Fruit fly (Drosophila melanogaster): ENCODE measurements around the gene CG43089.

CG43089 gene

DNA sequence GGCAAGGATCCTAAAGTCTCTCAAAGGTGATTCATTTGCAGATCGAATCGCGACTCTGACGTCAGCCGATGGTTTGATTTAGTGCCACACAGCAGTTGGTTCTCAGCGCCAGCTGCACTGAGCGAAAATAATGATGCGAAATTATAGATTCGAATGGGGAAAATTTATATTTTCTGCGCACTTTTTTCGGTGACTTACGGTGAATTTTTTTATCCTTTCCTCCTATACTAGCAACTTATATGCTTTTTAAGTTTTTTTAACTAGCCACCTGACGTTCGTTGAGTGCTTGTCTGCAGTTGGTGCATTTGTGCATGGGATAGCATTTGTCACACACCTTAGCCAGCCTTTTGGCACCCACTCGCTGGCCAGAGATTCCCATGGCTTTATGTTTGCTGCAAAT, 27.6 kb upstream of the CG43089 start (continued):
- TF ChIP-seq CG1621 (tag; optimal IDR thresholded peaks at IDR 0.05) (no peak), CG16779 (tag; optimal IDR thresholded peaks at IDR 0.05) (no peak), Eip78C (GFP tag) (peak; percentile 17), Blimp-1 (GFP tag; optimal IDR thresholded peaks at IDR 0.05) (no peak), Eip75B (GFP tag; optimal IDR thresholded peaks at IDR 0.05) (no peak), acj6 (GFP tag; optimal IDR thresholded peaks at IDR 0.05) (peak; percentile 6), lz (GFP tag; optimal IDR thresholded peaks at IDR 0.05) (peak; percentile 22), cyc (GFP tag; optimal IDR thresholded peaks at IDR 0.05) (no peak), dac (GFP tag; optimal IDR thresholded peaks at IDR 0.05) (no peak), OdsH (GFP tag; optimal IDR thresholded peaks at IDR 0.05) (peak; percentile 12), CG11902 (GFP tag; optimal IDR thresholded peaks at IDR 0.05) (no peak), topi (GFP tag; optimal IDR thresholded peaks at IDR 0.05) (peak; percentile 24), CG8119 (GFP tag; IDR thresholded peaks at IDR 0.05) (no peak), CG6854 (GFP tag; optimal IDR thresholded peaks at IDR 0.05) (no peak), Eip93F (GFP tag; optimal IDR thresholded peaks at IDR 0.05) (no peak), CG11762 (GFP tag; optimal IDR thresholded peaks at IDR 0.05; ENCODE audit: insufficient read depth) (no peak), CG9139 (GFP tag; optimal IDR thresholded peaks at IDR 0.05) (no peak), CG6163 (GFP tag; IDR thresholded peaks at IDR 0.05) (peak; percentile 47; the same call in 1 of the 3 replicates), Lpt (GFP tag; optimal IDR thresholded peaks at IDR 0.05) (no peak), CG32006 (GFP tag; optimal IDR thresholded peaks at IDR 0.05) (peak; percentile 31), svp (GFP tag) (no peak), pdm3 (GFP tag; optimal IDR thresholded peaks at IDR 0.05) (no peak), vri (GFP tag; optimal IDR thresholded peaks at IDR 0.05) (no peak), achi (GFP tag; optimal IDR thresholded peaks at IDR 0.05) (peak; percentile 2), CG31627 (GFP tag; optimal IDR thresholded peaks at IDR 0.05) (peak; percentile 6), CG3919 (GFP tag; optimal IDR thresholded peaks at IDR 0.05) (no peak), Hr38 (GFP tag; optimal IDR thresholded peaks at IDR 0.05) (no peak)

DNA sequence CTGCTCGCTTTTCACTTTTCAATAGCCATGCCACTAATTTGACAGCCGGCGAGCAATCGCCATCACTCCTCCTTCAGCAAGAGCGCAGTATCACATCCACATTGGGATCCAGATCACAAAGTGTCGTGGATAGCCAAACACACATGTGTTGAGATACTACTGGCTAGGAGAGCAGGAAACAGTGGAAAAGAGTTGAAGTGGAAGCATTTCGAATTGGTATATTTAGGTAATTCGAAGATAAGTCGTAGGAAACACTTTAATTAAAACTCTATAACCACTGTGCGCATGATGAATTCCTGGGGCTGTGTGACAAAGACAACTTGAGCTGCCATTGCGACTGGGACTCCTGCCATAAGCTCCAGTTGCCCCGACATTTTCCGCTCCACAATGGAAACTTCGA, 23.7 kb upstream of the CG43089 start:
- TF ChIP-seq svp (GFP tag) (no peak), CG34406 (GFP tag; optimal IDR thresholded peaks at IDR 0.05) (no peak), vri (GFP tag; optimal IDR thresholded peaks at IDR 0.05) (no peak), Lpt (GFP tag; optimal IDR thresholded peaks at IDR 0.05) (no peak), CG9139 (GFP tag; optimal IDR thresholded peaks at IDR 0.05) (no peak), CG6808 (GFP tag; optimal IDR thresholded peaks at IDR 0.05) (peak; percentile 52), cyc (GFP tag; optimal IDR thresholded peaks at IDR 0.05) (no peak), CG4318 (GFP tag; optimal IDR thresholded peaks at IDR 0.05) (no peak), net (GFP tag; optimal IDR thresholded peaks at IDR 0.05) (peak; percentile 26), Blimp-1 (GFP tag; optimal IDR thresholded peaks at IDR 0.05) (no peak), Gug (GFP tag; IDR thresholded peaks at IDR 0.05) (no peak), CG7368 (GFP tag; optimal IDR thresholded peaks at IDR 0.05) (peak; percentile 19), eg (GFP tag; IDR thresholded peaks at IDR 0.05) (peak; percentile 47; the same call in 2 of the 3 replicates), salr (GFP tag; optimal IDR thresholded peaks at IDR 0.05) (peak in 1 of 2 experiments; percentile 16), Smox (GFP tag; optimal IDR thresholded peaks at IDR 0.05) (no peak), Eip93F (GFP tag; optimal IDR thresholded peaks at IDR 0.05) (no peak), Sox15 (GFP tag; optimal IDR thresholded peaks at IDR 0.05) (no peak), fd85E (GFP tag; optimal IDR thresholded peaks at IDR 0.05) (no peak), spab (GFP tag; optimal IDR thresholded peaks at IDR 0.05) (peak; percentile 29), Hr38 (GFP tag; optimal IDR thresholded peaks at IDR 0.05) (no peak), CG16779 (tag; optimal IDR thresholded peaks at IDR 0.05) (no peak), CG6276 (GFP tag; optimal IDR thresholded peaks at IDR 0.05) (peak; percentile 26), CG11902 (GFP tag; optimal IDR thresholded peaks at IDR 0.05) (no peak), Sox102F (GFP tag; optimal IDR thresholded peaks at IDR 0.05) (no peak), dsx (GFP tag; optimal IDR thresholded peaks at IDR 0.05; ENCODE audit: poor library complexity, severe bottlenecking) (no peak), CG6854 (GFP tag; optimal IDR thresholded peaks at IDR 0.05) (no peak), achi (GFP tag; optimal IDR thresholded peaks at IDR 0.05) (peak; percentile 37), CG6163 (GFP tag; IDR thresholded peaks at IDR 0.05) (peak; percentile 49; the same call in 1 of the 3 replicates), esn (GFP tag; optimal IDR thresholded peaks at IDR 0.05) (no peak), CG11294 (GFP tag; IDR thresholded peaks at IDR 0.05) (0 out of 2 replicates have a peak, but pooled peaks have one; percentile 9), Ets96B (tag; optimal IDR thresholded peaks at IDR 0.05) (peak; percentile 45), CG6792 (GFP tag; optimal IDR thresholded peaks at IDR 0.05) (peak; percentile 10), CG10669 (GFP tag; optimal IDR thresholded peaks at IDR 0.05) (peak; percentile 49), CG32006 (GFP tag; optimal IDR thresholded peaks at IDR 0.05) (peak; percentile 56), CG3919 (GFP tag; optimal IDR thresholded peaks at IDR 0.05) (peak; percentile 6), fkh (GFP tag; optimal IDR thresholded peaks at IDR 0.05) (no peak), Ets21C (GFP tag; optimal IDR thresholded peaks at IDR 0.05) (no peak)
